Worm (Caenorhabditis elegans): ENCODE measurements around the gene srx-58.

- TF ChIP-seq pha-4 (tag; optimal IDR thresholded peaks at IDR 0.05) (no peak), mls-2 (tag; optimal IDR thresholded peaks at IDR 0.05) (no peak), elt-1 (tag; optimal IDR thresholded peaks at IDR 0.05; ENCODE audit: borderline replicate concordance, insufficient read depth) (no peak), nhr-2 (tag; optimal IDR thresholded peaks at IDR 0.05) (no peak), lsy-2 (tag; optimal IDR thresholded peaks at IDR 0.05) (no peak)
These were observed 46.3 kb downstream of the srx-58 start, which contains the start of gene fbxa-199 for ce11 chrV:15398728-15399127.

Data from whole organism, mixed stage, embryonic.